Fruit fly (Drosophila melanogaster): ENCODE results near the gene chm.

Gene chm

DNA sequence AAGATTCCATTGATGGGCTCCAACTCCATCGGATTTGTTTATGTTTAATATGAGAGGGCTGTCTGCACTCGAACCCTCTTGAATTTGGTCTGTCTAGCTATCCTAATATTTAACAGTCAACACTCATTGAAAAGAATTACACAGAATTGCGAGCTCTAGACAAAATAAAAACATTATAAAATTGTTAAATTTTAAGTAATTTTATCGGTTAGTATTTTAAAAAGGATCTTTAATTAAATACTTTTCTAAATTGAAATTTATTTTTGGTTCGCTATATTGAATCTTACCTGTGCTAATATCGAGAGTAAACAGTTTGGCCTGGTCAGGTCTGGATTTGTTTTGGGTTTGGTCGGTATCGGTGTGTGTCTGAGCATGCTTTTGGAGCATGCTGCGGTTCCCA is 10.6 kb upstream of the chm start (continued):
- TF ChIP-seq tio (GFP tag; optimal IDR thresholded peaks at IDR 0.05) (peak; percentile 18), eyg (GFP tag; optimal IDR thresholded peaks at IDR 0.05) (no peak), Dll (GFP tag; IDR thresholded peaks at IDR 0.05; ENCODE audit: partially characterized antibody) (no peak), ATbp (GFP tag; optimal IDR thresholded peaks at IDR 0.05) (peak; percentile 52), crc (GFP tag; optimal IDR thresholded peaks at IDR 0.05) (no peak), trh (GFP tag; optimal IDR thresholded peaks at IDR 0.05) (peak; percentile 20), CG17568 (GFP tag; optimal IDR thresholded peaks at IDR 0.05) (no peak), rib (GFP tag; IDR thresholded peaks at IDR 0.05) (peak; percentile 76; the same call in 1 of the 2 replicates), Oaz (GFP tag; IDR thresholded peaks at IDR 0.05) (peak; percentile 58), nerfin-2 (GFP tag; IDR thresholded peaks at IDR 0.05; ENCODE audit: partially characterized antibody) (no peak)

DNA sequence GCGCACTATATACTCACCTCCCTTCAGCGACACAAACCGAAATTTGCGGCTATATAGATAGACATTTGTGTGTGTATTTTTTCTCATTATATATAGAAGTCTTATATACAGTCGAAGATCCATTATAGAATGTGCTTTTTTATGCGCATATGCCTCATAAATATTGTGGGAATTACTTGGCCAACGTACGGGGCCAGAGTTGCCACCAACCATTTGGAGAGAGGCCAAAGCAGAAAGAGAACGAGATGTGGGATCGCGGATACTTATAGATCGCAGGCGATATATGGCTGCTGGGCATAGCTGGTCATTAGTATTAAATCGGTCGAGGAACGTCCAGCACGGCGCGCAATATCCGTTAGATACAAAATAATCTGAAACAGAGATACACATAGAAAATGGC is 7.3 kb upstream of the chm start, which contains the start of gene CG5177:
CG5177 (plus strand) TSS at position 305 of the 400 bp plus-strand sequence.
- peak; percentile 61 for TF ChIP-seq CG10543 (GFP tag; optimal IDR thresholded peaks at IDR 0.05)
- peak; percentile 41 for TF ChIP-seq Med (GFP tag)
- TF ChIP-seq CG12769 (tag; optimal IDR thresholded peaks at IDR 0.05): peak; percentile 13
- TF ChIP-seq Atf3 (GFP tag; optimal IDR thresholded peaks at IDR 0.05): no peak
- TF ChIP-seq stwl (tag; optimal IDR thresholded peaks at IDR 0.05): peak; percentile 27
- peak; percentile 79 for TF ChIP-seq sd (tag; optimal IDR thresholded peaks at IDR 0.05)
- peak; percentile 52 for TF ChIP-seq sens (GFP tag)
- TF ChIP-seq CG9437 (GFP tag; optimal IDR thresholded peaks at IDR 0.05): no peak
- peak; percentile 20 for TF ChIP-seq cg (GFP tag; optimal IDR thresholded peaks at IDR 0.05)

DNA sequence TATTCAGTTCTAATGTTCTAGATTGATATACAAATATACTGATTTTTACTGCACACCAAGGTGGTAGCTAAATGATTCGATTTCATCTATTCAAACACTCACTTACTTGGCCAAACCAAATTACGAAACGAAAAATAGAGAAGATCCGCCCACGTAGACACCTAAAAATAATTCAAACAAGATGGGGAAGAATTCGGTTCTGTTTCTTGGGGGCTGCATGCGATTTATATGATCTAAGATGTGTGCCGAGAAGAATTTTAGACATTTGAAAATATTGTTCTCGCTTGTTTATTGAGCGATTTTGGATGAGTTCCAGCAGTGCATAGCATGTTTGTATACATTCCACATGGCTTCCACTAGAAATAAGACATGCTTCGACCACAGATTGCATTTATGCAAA is 4.6 kb upstream of the chm start:
- TF ChIP-seq CG7745 (tag; optimal IDR thresholded peaks at IDR 0.05) (no peak), NfI (GFP tag; optimal IDR thresholded peaks at IDR 0.05) (no peak), sr (GFP tag; IDR thresholded peaks at IDR 0.05) (peak; percentile 79), CG12769 (tag; optimal IDR thresholded peaks at IDR 0.05) (peak; percentile 15), CG10321 (GFP tag; IDR thresholded peaks at IDR 0.05) (no peak), Fer3 (tag; optimal IDR thresholded peaks at IDR 0.05) (no peak), yki (optimal IDR thresholded peaks at IDR 0.05) (no peak), Pdp1 (GFP tag; optimal IDR thresholded peaks at IDR 0.05) (peak in 1 of 2 experiments; percentile 48), sd (tag; optimal IDR thresholded peaks at IDR 0.05) (peak; percentile 85)

DNA sequence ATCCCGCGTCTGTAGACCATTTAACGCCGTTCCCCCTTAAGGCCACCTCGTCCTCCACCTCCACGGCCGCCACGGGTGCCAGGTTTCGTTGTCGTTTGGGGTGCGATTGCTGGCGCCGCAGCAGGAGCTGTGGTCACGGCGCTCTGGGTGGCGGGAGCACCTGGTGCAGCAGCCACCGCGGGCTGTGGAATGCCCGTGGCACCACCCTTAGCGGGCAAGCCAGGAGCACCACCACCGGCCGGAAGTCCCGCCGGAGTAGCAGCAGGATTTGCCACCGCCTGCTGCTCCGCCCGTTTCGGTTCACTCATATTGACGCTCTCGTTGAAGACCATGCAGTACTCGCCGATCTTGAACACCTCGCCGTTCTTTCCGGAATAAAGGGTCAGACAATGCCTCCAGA is 3.2 kb upstream of the chm start:
- TF ChIP-seq wek (GFP tag; optimal IDR thresholded peaks at IDR 0.05) (no peak), Med (GFP tag) (peak; percentile 84), ro (GFP tag; IDR thresholded peaks at IDR 0.05) (no peak), cas (GFP tag; IDR thresholded peaks at IDR 0.05) (peak; percentile 12; the same call in 1 of the 2 replicates), ara (GFP tag; IDR thresholded peaks at IDR 0.05) (0 out of 2 replicates have a peak, but pooled peaks have one; percentile 29), CG30403 (GFP tag; optimal IDR thresholded peaks at IDR 0.05) (no peak), prd (optimal IDR thresholded peaks at IDR 0.05) (no peak), prd (GFP tag; IDR thresholded peaks at IDR 0.05) (0 out of 3 replicates have a peak, but pooled peaks have one; percentile 15), Dip2 (GFP tag; IDR thresholded peaks at IDR 0.05) (no peak), CG6654 (GFP tag; optimal IDR thresholded peaks at IDR 0.05) (no peak), CG11247 (GFP tag; IDR thresholded peaks at IDR 0.05) (peak; percentile 24; the same call in 1 of the 2 replicates), jing (GFP tag; optimal IDR thresholded peaks at IDR 0.05) (no peak), Sry-β (GFP tag; optimal IDR thresholded peaks at IDR 0.05) (no peak), Dref (GFP tag; IDR thresholded peaks at IDR 0.05) (peak; percentile 14; the same call in 1 of the 2 replicates), CG1024 (GFP tag; IDR thresholded peaks at IDR 0.05) (no peak), CG2116 (GFP tag; optimal IDR thresholded peaks at IDR 0.05) (no peak), sens (GFP tag) (no peak), gcm (GFP tag; optimal IDR thresholded peaks at IDR 0.05) (no peak), Chrac-16 (GFP tag; optimal IDR thresholded peaks at IDR 0.05) (no peak), Hsf (GFP tag; optimal IDR thresholded peaks at IDR 0.05) (no peak), CG8388 (GFP tag; optimal IDR thresholded peaks at IDR 0.05) (no peak), repo (GFP tag; optimal IDR thresholded peaks at IDR 0.05) (peak; percentile 22), MESR4 (GFP tag; optimal IDR thresholded peaks at IDR 0.05) (no peak), CG12744 (GFP tag; optimal IDR thresholded peaks at IDR 0.05) (no peak)

Measured in whole organism, embryonic.